Fruit fly (Drosophila melanogaster) whole organism, embryonic: ENCODE measurements around the gene CG32645.
A peak's percentile ranks its signal among the peaks of the same experiment; 100 is the strongest.

Source experiments
- Ada2b ChIP-seq: fragments of 200-800 bp; sonication (Bioruptor generic); IDR thresholded peaks from 2 replicates; pipeline ENCODE4 v1.3.6; 2022; ENCODE audit warnings: missing biosample characterization, missing genetic modification characterization
- Atf-2 ChIP-seq: fragments of 200-800 bp; sonication (Bioruptor generic); optimal IDR thresholded peaks from 2 replicates; lab custom pipeline; 2016; ENCODE audit warnings: missing biosample characterization, missing genetic modification characterization
- BEAF-32 ChIP-seq: fragments of 200-800 bp; sonication (Bioruptor generic); optimal IDR thresholded peaks from 3 replicates; lab custom pipeline; 2017; ENCODE audit warnings: missing biosample characterization, missing genetic modification characterization, mild to moderate bottlenecking, moderate library complexity, missing genetic modification reagents
- Bgb ChIP-seq: fragments of 200-800 bp; sonication (Bioruptor generic); IDR thresholded peaks from 2 replicates; pipeline ENCODE4 v1.3.6; 2022; ENCODE audit warnings: missing biosample characterization, missing genetic modification characterization; ENCODE audit not compliant: partially characterized antibody
- CG10366 ChIP-seq: fragments of 200-800 bp; sonication (Bioruptor generic); IDR thresholded peaks from 2 replicates; pipeline ENCODE4 v1.3.6; 2022; ENCODE audit warnings: missing biosample characterization, missing genetic modification characterization
- CG10959 ChIP-seq: fragments of 200-800 bp; sonication (Bioruptor generic); IDR thresholded peaks from 2 replicates; pipeline ENCODE4 v1.3.6; 2022; ENCODE audit warnings: missing biosample characterization, missing genetic modification characterization
- CG12071 ChIP-seq: fragments of 200-800 bp; sonication (Bioruptor generic); optimal IDR thresholded peaks from 3 replicates; lab custom pipeline; 2018; ENCODE audit warnings: missing biosample characterization, mild to moderate bottlenecking, missing genetic modification characterization
- CG1603 ChIP-seq: fragments of 200-800 bp; sonication (Bioruptor generic); optimal IDR thresholded peaks from 2 replicates; lab custom pipeline; 2019; ENCODE audit warnings: missing biosample characterization, mild to moderate bottlenecking, missing genetic modification characterization, moderate library complexity
- CG16813 ChIP-seq: fragments of 200-800 bp; sonication (Bioruptor generic); IDR thresholded peaks from 3 replicates; pipeline ENCODE4 v1.3.6; 2022; ENCODE audit warnings: missing biosample characterization, missing genetic modification characterization; ENCODE audit not compliant: partially characterized antibody
- CG16815 ChIP-seq: fragments of 200-800 bp; sonication (Bioruptor generic); optimal IDR thresholded peaks from 3 replicates; lab custom pipeline; 2017; ENCODE audit warnings: missing biosample characterization, mild to moderate bottlenecking, missing genetic modification characterization
- CG1832 ChIP-seq: fragments of 200-800 bp; sonication (Bioruptor generic); optimal IDR thresholded peaks from 2 replicates; lab custom pipeline; 2017; ENCODE audit warnings: missing biosample characterization, mild to moderate bottlenecking, missing genetic modification characterization, inconsistent platforms
- CG3065 ChIP-seq: fragments of 200-800 bp; sonication (Bioruptor generic); optimal IDR thresholded peaks from 2 replicates; lab custom pipeline; 2016; ENCODE audit warnings: missing biosample characterization, missing genetic modification characterization
- CG31224 ChIP-seq: fragments of 200-800 bp; sonication (Bioruptor generic); IDR thresholded peaks from 2 replicates; pipeline ENCODE4 v1.3.6; 2022; ENCODE audit warnings: missing biosample characterization, missing genetic modification characterization
- CG32767 ChIP-seq: fragments of 200-800 bp; sonication (Bioruptor generic); IDR thresholded peaks from 2 replicates; pipeline ENCODE4 v1.3.6; 2022; ENCODE audit warnings: missing biosample characterization, missing genetic modification characterization
- CG34224 ChIP-seq: fragments of 200-800 bp; sonication (Bioruptor generic); IDR thresholded peaks from 3 replicates; pipeline ENCODE4 v1.3.6; 2022; ENCODE audit warnings: missing biosample characterization, missing genetic modification characterization; ENCODE audit not compliant: partially characterized antibody
- CG3995 ChIP-seq: fragments of 200-800 bp; sonication (Bioruptor generic); optimal IDR thresholded peaks from 3 replicates; lab custom pipeline; 2016; ENCODE audit warnings: missing biosample characterization, missing genetic modification characterization
- CG4617 ChIP-seq: fragments of 200-800 bp; sonication (Bioruptor generic); optimal IDR thresholded peaks from 3 replicates; lab custom pipeline; 2016; ENCODE audit warnings: missing biosample characterization, missing genetic modification characterization, borderline replicate concordance
- CG5953 ChIP-seq: fragments of 200-800 bp; sonication (Bioruptor generic); IDR thresholded peaks from 2 replicates; pipeline ENCODE4 v1.3.6; 2022; ENCODE audit warnings: missing biosample characterization, missing genetic modification characterization
- CG7963 ChIP-seq: fragments of 200-800 bp; sonication (Bioruptor generic); IDR thresholded peaks from 3 replicates; pipeline ENCODE4 v1.3.6; 2022; ENCODE audit warnings: missing biosample characterization, missing genetic modification characterization; ENCODE audit not compliant: partially characterized antibody
- CG9727 ChIP-seq: fragments of 200-800 bp; sonication (Bioruptor generic); optimal IDR thresholded peaks from 3 replicates; lab custom pipeline; 2017; ENCODE audit warnings: missing biosample characterization, mild to moderate bottlenecking, missing genetic modification characterization
- CG9797 ChIP-seq: fragments of 200-800 bp; sonication (Bioruptor generic); optimal IDR thresholded peaks from 3 replicates; lab custom pipeline; 2018; ENCODE audit warnings: missing biosample characterization, mild to moderate bottlenecking, missing genetic modification characterization
- Deaf1 ChIP-seq: fragments of 200-800 bp; optimal IDR thresholded peaks from 3 replicates; lab custom pipeline; 2019; ENCODE audit warnings: missing biosample characterization, mild to moderate bottlenecking, missing genetic modification characterization, moderate library complexity
- Dll ChIP-seq: fragments of 200-800 bp; sonication (Bioruptor generic); IDR thresholded peaks from 4 replicates; pipeline ENCODE4 v1.3.6; 2022; ENCODE audit warnings: missing biosample characterization, missing genetic modification characterization; ENCODE audit not compliant: partially characterized antibody
- E2f2 ChIP-seq: fragments of 200-800 bp; sonication (Bioruptor generic); IDR thresholded peaks from 2 replicates; pipeline ENCODE4 v1.3.6; 2022; ENCODE audit warnings: missing biosample characterization, missing genetic modification characterization
- Gsc ChIP-seq: fragments of 200-800 bp; sonication (Bioruptor generic); IDR thresholded peaks from 2 replicates; pipeline ENCODE4 v1.3.6; 2022; ENCODE audit warnings: missing biosample characterization, missing genetic modification characterization
- Gug ChIP-seq: fragments of 200-800 bp; sonication (Bioruptor generic); IDR thresholded peaks from 4 replicates; pipeline ENCODE4 v1.3.6; 2022; ENCODE audit warnings: missing biosample characterization, missing genetic modification characterization
- Hand ChIP-seq: fragments of 200-800 bp; sonication (Bioruptor generic); optimal IDR thresholded peaks from 2 replicates; lab custom pipeline; 2017; ENCODE audit warnings: mild to moderate bottlenecking, missing biosample characterization, missing genetic modification reagents, missing genetic modification characterization
- Hey ChIP-seq: fragments of 200-800 bp; sonication (Bioruptor generic); optimal IDR thresholded peaks from 3 replicates; lab custom pipeline; 2018; ENCODE audit warnings: missing biosample characterization, mild to moderate bottlenecking, missing genetic modification characterization
- MBD-R2 ChIP-seq: fragments of 200-800 bp; sonication (Bioruptor generic); IDR thresholded peaks from 2 replicates; pipeline ENCODE4 v1.3.6; 2022; ENCODE audit warnings: missing biosample characterization, missing genetic modification characterization
- Rfx ChIP-seq: fragments of 200-800 bp; sonication (Bioruptor generic); IDR thresholded peaks from 2 replicates; pipeline ENCODE4 v1.3.6; 2022; ENCODE audit warnings: missing biosample characterization, missing genetic modification characterization
- Scr ChIP-seq: fragments of 200-800 bp; sonication (Bioruptor generic); IDR thresholded peaks from 2 replicates; pipeline ENCODE4 v1.3.6; 2022; ENCODE audit warnings: missing biosample characterization, missing genetic modification characterization; ENCODE audit not compliant: partially characterized antibody
- Sry-β ChIP-seq: fragments of 200-800 bp; sonication (Bioruptor generic); optimal IDR thresholded peaks from 2 replicates; lab custom pipeline; 2018; ENCODE audit warnings: missing biosample characterization, mild to moderate bottlenecking, missing genetic modification characterization, moderate library complexity
- ato ChIP-seq: fragments of 200-800 bp; sonication (Bioruptor generic); IDR thresholded peaks from 2 replicates; pipeline ENCODE4 v1.3.6; 2022; ENCODE audit warnings: missing biosample characterization, missing genetic modification characterization; ENCODE audit not compliant: partially characterized antibody
- disco-r ChIP-seq: fragments of 200-800 bp; sonication (Bioruptor generic); optimal IDR thresholded peaks from 2 replicates; lab custom pipeline; 2016; ENCODE audit warnings: missing biosample characterization, missing genetic modification characterization
- fd102C ChIP-seq: fragments of 200-800 bp; sonication (Bioruptor generic); optimal IDR thresholded peaks from 2 replicates; lab custom pipeline; 2018; ENCODE audit warnings: missing biosample characterization, mild to moderate bottlenecking, missing genetic modification characterization, moderate library complexity
- gsb ChIP-seq: fragments of 200-800 bp; sonication (Bioruptor generic); IDR thresholded peaks from 2 replicates; pipeline ENCODE4 v1.3.6; 2022; ENCODE audit warnings: missing biosample characterization, missing genetic modification characterization
- jing ChIP-seq: fragments of 200-800 bp; sonication (Bioruptor generic); optimal IDR thresholded peaks from 2 replicates; lab custom pipeline; 2018; ENCODE audit warnings: missing biosample characterization, mild to moderate bottlenecking, missing genetic modification characterization
- klu ChIP-seq: fragments of 200-800 bp; sonication (Bioruptor generic); IDR thresholded peaks from 2 replicates; pipeline ENCODE4 v1.3.6; 2022; ENCODE audit warnings: missing biosample characterization, missing genetic modification characterization
- knrl ChIP-seq: fragments of 200-800 bp; sonication (Bioruptor generic); IDR thresholded peaks from 3 replicates; pipeline ENCODE4 v1.3.6; 2022; ENCODE audit warnings: missing biosample characterization, missing genetic modification characterization; ENCODE audit not compliant: partially characterized antibody
- nerfin-2 ChIP-seq: fragments of 200-800 bp; sonication (Bioruptor generic); IDR thresholded peaks from 2 replicates; pipeline ENCODE4 v1.3.6; 2022; ENCODE audit warnings: missing biosample characterization, missing genetic modification characterization; ENCODE audit not compliant: partially characterized antibody
- pzg ChIP-seq: fragments of 200-800 bp; sonication (Bioruptor generic); optimal IDR thresholded peaks from 3 replicates; lab custom pipeline; 2018; ENCODE audit warnings: missing biosample characterization, mild to moderate bottlenecking, missing genetic modification characterization, moderate library complexity
- row ChIP-seq: fragments of 200-800 bp; sonication (Bioruptor generic); IDR thresholded peaks from 3 replicates; pipeline ENCODE4 v1.3.6; 2022; ENCODE audit warnings: missing biosample characterization, missing genetic modification characterization
- sc ChIP-seq, 3 experiments: fragments of >200 bp in 2 of 3; fragments of 200-800 bp in 1 of 3; sonication (Bioruptor generic) in 1 of 3; optimal IDR thresholded peaks; 2 replicates in 2 of 3; 3 replicates in 1 of 3; lab custom pipeline; 2017; ENCODE audit warnings: mild to moderate bottlenecking in 1 of 3, missing biosample characterization in 1 of 3, missing genetic modification characterization in 1 of 3, missing genetic modification reagents in 1 of 3
- sima ChIP-seq: fragments of 200-800 bp; sonication (Bioruptor generic); optimal IDR thresholded peaks from 2 replicates; lab custom pipeline; 2016; ENCODE audit warnings: missing biosample characterization, missing genetic modification characterization
- slou ChIP-seq: fragments of 200-800 bp; sonication (Bioruptor generic); optimal IDR thresholded peaks from 3 replicates; lab custom pipeline; 2016; ENCODE audit warnings: missing biosample characterization, missing genetic modification characterization
- so ChIP-seq: fragments of 200-800 bp; sonication (Bioruptor generic); IDR thresholded peaks from 3 replicates; pipeline ENCODE4 v1.3.6; 2022; ENCODE audit warnings: missing biosample characterization, missing genetic modification characterization
- tna ChIP-seq: fragments of 200-800 bp; sonication (Bioruptor generic); IDR thresholded peaks from 2 replicates; pipeline ENCODE4 v1.3.6; 2022; ENCODE audit warnings: missing biosample characterization, missing genetic modification characterization; ENCODE audit not compliant: partially characterized antibody
- tup ChIP-seq: fragments of 200-800 bp; sonication (Bioruptor generic); optimal IDR thresholded peaks from 2 replicates; lab custom pipeline; 2016; ENCODE audit warnings: missing biosample characterization, mild to moderate bottlenecking, missing genetic modification characterization, moderate library complexity

Gene CG32645

DNA sequence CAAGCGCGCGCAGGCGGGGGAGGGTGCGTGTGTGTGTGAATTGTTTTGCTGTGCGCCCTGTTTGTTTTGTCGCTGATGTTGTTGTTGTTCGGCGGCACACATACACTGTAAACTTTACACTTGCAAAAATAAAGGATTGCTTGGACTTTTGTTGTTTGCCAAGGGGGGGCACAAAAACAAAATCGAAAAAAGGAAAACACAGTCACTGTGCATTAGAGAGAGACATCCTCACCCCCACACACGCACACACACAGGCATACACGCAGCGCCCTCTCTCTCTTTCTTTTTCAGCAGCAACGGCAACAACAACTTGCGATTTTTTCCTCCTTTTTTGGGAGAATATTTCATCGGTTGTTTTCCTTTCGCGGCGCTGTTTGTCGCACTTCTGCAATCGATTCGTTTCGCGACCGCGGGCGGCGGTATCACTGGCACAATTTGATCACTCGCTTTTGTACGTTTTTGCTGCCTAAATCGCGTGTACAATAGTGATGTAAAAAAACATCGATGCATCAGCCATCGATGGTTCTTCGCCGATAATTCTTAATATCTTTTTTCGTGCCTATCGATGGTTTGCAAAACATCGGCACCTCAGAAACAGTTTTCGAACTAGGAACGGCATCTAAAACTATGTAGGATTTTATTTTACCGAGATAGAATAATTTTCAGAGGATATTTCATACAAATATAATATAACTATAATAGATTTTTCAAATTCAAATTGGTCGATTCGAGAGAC, 48.9 kb upstream of the CG32645 start, which contains the start of gene hep:
Gene hep (minus strand): TSS at position 515 of the 736 bp plus-strand sequence.
- TF ChIP-seq Bgb (peak; percentile 86), Atf-2 (GFP tag; lab: Kevin White, UChicago) (no peak), MBD-R2 (GFP tag; lab: Robert Waterston, UW) (no peak), Dll (GFP tag; lab: Robert Waterston, UW) (peak; percentile 73; the same call in 3 of the 4 replicates), disco-r (GFP tag; lab: Kevin White, UChicago) (no peak), CG34224 (GFP tag; lab: Robert Waterston, UW) (peak; percentile 54), CG5953 (GFP tag; lab: Robert Waterston, UW) (no peak), tup (GFP tag; lab: Kevin White, UChicago) (no peak), CG12071 (no peak), CG1832 (peak; percentile 69), CG9797 (GFP tag; lab: Kevin White, UChicago) (no peak), CG9727 (GFP tag; lab: Kevin White, UChicago) (no peak), knrl (peak; percentile 86), gsb (GFP tag; lab: Robert Waterston, UW) (no peak), sc (optimal IDR thresholded peaks at IDR 0.05; lab: Kevin White, UChicago) (no peak), sc (GFP tag; optimal IDR thresholded peaks at IDR 0.05; lab: Kevin White, UChicago) (no peak), CG4617 (GFP tag; lab: Kevin White, UChicago) (peak; percentile 82), CG3065 (GFP tag; lab: Kevin White, UChicago) (no peak), fd102C (no peak), CG16815 (GFP tag; lab: Kevin White, UChicago) (no peak), CG31224 (GFP tag; lab: Robert Waterston, UW) (no peak), tna (GFP tag; lab: Robert Waterston, UW) (peak; percentile 81), CG7963 (peak; percentile 86), E2f2 (GFP tag; lab: Robert Waterston, UW) (peak; percentile 28; the same call in 1 of the 2 replicates), pzg (GFP tag; lab: Kevin White, UChicago) (peak; percentile 36), Scr (GFP tag; lab: Robert Waterston, UW) (peak; percentile 82), jing (no peak), Ada2b (GFP tag; lab: Robert Waterston, UW) (no peak), sima (GFP tag; lab: Kevin White, UChicago) (no peak), so (no peak), CG1603 (tag; lab: Kevin White, UChicago) (peak; percentile 17), CG10959 (GFP tag; lab: Robert Waterston, UW) (no peak), row (peak; percentile 59), BEAF-32 (peak; percentile 77), Rfx (no peak), CG32767 (no peak), Deaf1 (tag; lab: Kevin White, UChicago) (no peak), klu (GFP tag; lab: Robert Waterston, UW) (peak; percentile 56; the same call in 1 of the 2 replicates), Hey (tag; lab: Kevin White, UChicago) (no peak), Sry-β (GFP tag; lab: Kevin White, UChicago) (no peak), ato (GFP tag; lab: Robert Waterston, UW) (peak; percentile 81), CG16813 (GFP tag; lab: Robert Waterston, UW) (peak; percentile 87), CG3995 (GFP tag; lab: Kevin White, UChicago) (no peak), CG10366 (no peak), slou (no peak), Gug (GFP tag; lab: Robert Waterston, UW) (peak; percentile 31; the same call in 1 of the 4 replicates), nerfin-2 (peak; percentile 79), Hand (GFP tag; lab: Kevin White, UChicago) (no peak), Gsc (GFP tag; lab: Robert Waterston, UW) (no peak)
